Fruit fly (Drosophila melanogaster) ovary, adult (tissue): ENCODE results near the gene CG32199.

ENCODE experiments used
- CG17801 ChIP-seq: fragments of 200-800 bp; optimal IDR thresholded peaks from 2 replicates; lab custom pipeline; 2019; ENCODE audit warnings: missing biosample characterization, mild to moderate bottlenecking, missing genetic modification characterization, moderate library complexity; ENCODE audit not compliant: partially characterized antibody

CG32199 gene

dm6 chr3L:18611600-18611999 is at the start of gene CG32199:
CG32199 (plus strand) TSS chr3L:18611900.
- TF ChIP-seq CG17801 (GFP tag; lab: Kevin White, UChicago): no peak

DNA sequence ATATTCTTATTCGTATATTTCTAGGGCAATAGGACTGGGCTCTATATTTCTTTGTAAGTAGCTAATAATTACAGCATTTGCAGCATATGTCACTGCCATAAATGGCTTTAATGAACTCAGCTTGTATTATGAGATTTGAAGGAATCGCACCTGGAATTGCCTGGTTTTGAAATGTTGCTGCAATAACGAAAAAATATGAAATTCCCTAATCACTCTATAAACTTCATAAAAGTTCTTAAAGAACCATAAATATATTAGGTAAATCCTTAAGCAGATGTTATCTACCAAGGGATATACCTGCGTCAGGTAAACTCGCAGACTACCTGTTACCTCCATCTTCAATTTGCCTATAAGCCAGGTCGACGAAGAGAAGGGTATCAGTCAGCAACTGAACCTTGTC is 23.3 kb upstream of the CG32199 start, which contains the start of gene CG7271:
Gene CG7271 (plus strand): TSS at position 373 of the 400 bp plus-strand sequence.
- TF ChIP-seq CG17801 (GFP tag; lab: Kevin White, UChicago): no peak

DNA sequence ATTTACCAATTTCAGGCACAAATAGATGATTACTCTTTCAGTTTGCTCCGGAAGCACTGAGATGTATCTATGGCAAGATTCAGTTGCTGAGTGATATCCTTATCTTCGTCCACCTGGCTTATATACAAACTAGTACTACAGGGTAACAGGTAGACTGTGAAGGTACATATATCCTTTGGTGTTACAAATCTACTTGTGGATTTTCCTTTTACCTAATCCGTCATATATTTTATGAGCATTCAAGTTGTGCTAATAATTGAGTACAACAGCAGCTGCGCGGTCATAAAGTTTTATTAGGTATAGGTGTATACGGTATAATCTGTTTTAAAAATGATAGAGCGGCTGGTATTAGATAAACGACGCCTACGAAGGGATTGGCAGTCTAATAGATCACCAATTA is 18.0 kb upstream of the CG32199 start, which contains the start of gene term:
Gene term (minus strand): TSS at position 101 of the 400 bp plus-strand sequence.
- no peak for TF ChIP-seq CG17801 (GFP tag; lab: Kevin White, UChicago)

- no peak for TF ChIP-seq CG17801 (GFP tag; lab: Kevin White, UChicago)
Measured at dm6 chr3L:18603125-18603524, 8.6 kb upstream of the CG32199 start, which contains the start of gene CG18234. CG18234 (plus strand) TSS chr3L:18603425.

dm6 chr3L:18605172-18605571 is 6.5 kb upstream of the CG32199 start, which contains the start of gene CG18233:
CG18233 (plus strand) TSS chr3L:18605472.
- no peak for TF ChIP-seq CG17801 (GFP tag; lab: Kevin White, UChicago)

dm6 chr3L:18607162-18607561 is 4.5 kb upstream of the CG32199 start, which contains the start of gene CG18231:
CG18231 (plus strand) TSS chr3L:18607462.
- no peak for TF ChIP-seq CG17801 (GFP tag; lab: Kevin White, UChicago)

- no peak for TF ChIP-seq CG17801 (GFP tag; lab: Kevin White, UChicago)
Measured at dm6 chr3L:18609320-18609719, 2.4 kb upstream of the CG32199 start, which contains the start of gene CG32201. CG32201 (plus strand) TSS chr3L:18609620.

DNA sequence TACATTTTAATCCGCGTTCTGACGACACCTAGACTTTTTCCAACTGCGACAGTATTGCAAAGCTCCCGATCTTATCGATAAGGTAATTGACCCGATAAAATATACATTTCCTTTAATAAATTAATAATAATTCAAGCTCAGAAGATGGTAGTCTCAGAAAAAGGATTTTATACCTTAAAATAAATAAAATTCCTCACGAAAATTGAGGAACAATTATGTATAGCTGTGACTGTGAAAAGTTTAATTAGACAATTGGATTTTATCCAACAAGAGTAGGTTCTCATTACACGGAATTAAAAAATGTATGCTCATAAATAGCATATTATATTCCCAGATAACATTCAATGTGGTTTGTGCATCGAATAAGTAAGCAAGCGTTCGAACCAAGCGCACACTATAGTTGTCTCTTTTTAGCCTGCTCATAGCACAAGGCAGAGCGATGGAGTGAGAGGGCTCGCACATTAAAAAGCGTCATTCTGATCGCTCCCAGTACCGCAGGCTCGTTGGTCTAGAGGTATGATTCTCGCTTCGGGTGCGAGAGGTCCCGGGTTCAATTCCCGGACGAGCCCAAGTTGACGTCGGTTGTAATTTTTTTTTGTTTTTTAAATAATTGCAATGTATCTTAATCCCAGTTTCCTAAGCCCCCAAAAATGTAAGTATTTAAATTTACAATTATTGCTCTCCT is 6.3 kb downstream of the CG32199 start, which contains the start of the genes CG13380 and CG4174:
Gene CG13380 (minus strand): TSS at position 51 of the 685 bp plus-strand sequence.
Gene CG4174 (minus strand): TSS at position 51 of the 685 bp plus-strand sequence.
- TF ChIP-seq CG17801 (GFP tag; lab: Kevin White, UChicago): peak; percentile 43

DNA sequence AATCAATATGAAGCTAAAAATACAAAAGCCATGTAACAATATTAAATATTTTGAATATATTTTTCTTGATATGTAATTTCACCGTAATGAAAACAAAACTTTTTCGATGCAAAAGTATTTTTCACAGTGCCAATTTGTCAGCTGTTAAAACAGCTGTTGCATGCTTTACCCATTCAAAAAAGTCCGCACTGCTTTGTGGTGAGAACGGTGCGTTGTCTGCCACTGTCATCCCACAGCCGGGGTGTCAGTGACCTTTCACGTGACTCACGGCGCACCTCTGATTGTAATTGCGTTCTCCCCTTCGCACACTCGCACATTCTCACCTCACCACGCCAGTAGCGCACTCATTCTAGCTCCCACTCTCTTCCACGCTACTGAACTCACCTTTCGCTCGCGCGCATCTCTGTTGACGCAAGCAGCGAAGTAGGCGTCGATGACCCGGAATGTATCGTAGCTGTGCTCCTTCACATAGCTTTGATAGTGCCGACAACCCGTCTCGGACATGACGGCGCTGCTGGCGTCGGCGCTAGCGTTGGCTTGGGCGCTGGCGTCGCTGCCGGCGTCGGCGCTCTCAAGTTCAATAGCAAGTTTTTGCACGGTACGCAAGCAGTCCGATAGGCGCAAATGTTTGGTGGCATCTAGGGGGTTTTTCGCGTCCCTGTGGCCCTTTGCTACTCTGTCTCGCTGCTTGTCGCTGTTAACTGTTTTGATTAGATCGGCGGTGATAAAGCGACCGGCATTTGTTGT is 9.5 kb downstream of the CG32199 start:
- no peak for TF ChIP-seq CG17801 (GFP tag; lab: Kevin White, UChicago)

- TF ChIP-seq CG17801 (GFP tag; lab: Kevin White, UChicago): no peak
Measured at dm6 chr3L:18621735-18622421, 10.2 kb downstream of the CG32199 start, which contains the start of gene not. not (minus strand) TSS chr3L:18622129.

- no peak for TF ChIP-seq CG17801 (GFP tag; lab: Kevin White, UChicago)
Measured at dm6 chr3L:18622422-18622739, 10.7 kb downstream of the CG32199 start, which contains the start of gene bora. bora (plus strand) TSS chr3L:18622692.

DNA sequence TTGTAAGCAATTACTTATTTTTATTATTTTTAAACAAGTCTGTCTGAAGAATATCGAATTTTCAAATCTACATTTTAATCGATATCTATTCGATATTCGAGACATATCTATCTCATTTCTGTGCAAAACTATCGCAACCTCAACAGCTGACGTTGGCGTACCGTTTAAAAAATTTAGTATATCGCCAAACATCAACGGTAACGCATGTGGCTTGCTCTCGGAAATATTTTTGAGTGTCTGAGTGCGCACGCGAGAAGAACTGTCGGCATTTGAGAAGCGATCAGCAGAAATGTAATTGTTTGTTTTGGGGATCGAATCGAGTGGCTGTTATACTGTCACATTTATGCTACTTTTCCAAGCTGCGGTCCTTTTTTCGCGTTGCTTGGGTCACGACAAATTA is 14.1 kb downstream of the CG32199 start, which contains the start of gene MYPT-75D:
Gene MYPT-75D (plus strand): TSS at position 174 of the 400 bp plus-strand sequence.
- peak; percentile 57 for TF ChIP-seq CG17801 (GFP tag; lab: Kevin White, UChicago)

- TF ChIP-seq CG17801 (GFP tag; lab: Kevin White, UChicago): no peak
Measured at dm6 chr3L:18626451-18627079, 14.9 kb downstream of the CG32199 start.
